Worm (Caenorhabditis elegans): ENCODE results near the gene C25E10.11.

C25E10.11 gene

ce11 chrV:9095613-9096317, 37.2 kb upstream of the C25E10.11 start, which contains the start of gene F21C10.10:
TSS of gene F21C10.10 (plus strand) at chrV:9096267.
- TF ChIP-seq mxl-1 (tag; optimal IDR thresholded peaks at IDR 0.05) (no peak), hlh-26 (GFP tag; conservative IDR thresholded peaks at IDR 0.05) (no peak), ztf-6 (GFP tag; IDR thresholded peaks at IDR 0.05) (peak; percentile 38; the same call in 1 of the 2 replicates), dpl-1 (GFP tag; optimal IDR thresholded peaks at IDR 0.05) (no peak), madf-10 (tag; optimal IDR thresholded peaks at IDR 0.05) (peak; percentile 72), Y95B8A.8 (GFP tag; IDR thresholded peaks at IDR 0.05) (no peak), mes-4 (tag; optimal IDR thresholded peaks at IDR 0.05) (no peak), rec-8 (tag; optimal IDR thresholded peaks at IDR 0.05) (no peak), tlf-1 (GFP tag; optimal IDR thresholded peaks at IDR 0.05) (peak; percentile 34), athp-1 (tag; optimal IDR thresholded peaks at IDR 0.05) (no peak), F52B5.7 (tag; optimal IDR thresholded peaks at IDR 0.05) (no peak), hmg-20 (GFP tag; IDR thresholded peaks at IDR 0.05) (no peak), tbx-9 (tag; optimal IDR thresholded peaks at IDR 0.05; ENCODE audit: borderline replicate concordance) (no peak), chd-7 (tag; optimal IDR thresholded peaks at IDR 0.05) (peak; percentile 69), Y67H2A.10 (GFP tag; conservative IDR thresholded peaks at IDR 0.05) (no peak), D2030.7 (GFP tag; IDR thresholded peaks at IDR 0.05) (no peak), Y53F4B.3 (GFP tag; IDR thresholded peaks at IDR 0.05) (no peak), lin-35 (GFP tag; optimal IDR thresholded peaks at IDR 0.05) (peak in 1 of 3 experiments; percentile 0), xnd-1 (tag; optimal IDR thresholded peaks at IDR 0.05) (no peak), madf-6 (GFP tag; IDR thresholded peaks at IDR 0.05) (no peak), cebp-2 (GFP tag; IDR thresholded peaks at IDR 0.05) (no peak), Y79H2A.3 (GFP tag; conservative IDR thresholded peaks at IDR 0.05) (no peak), ceh-27 (GFP tag; optimal IDR thresholded peaks at IDR 0.05) (peak; percentile 80), hmg-1.2 (GFP tag; IDR thresholded peaks at IDR 0.05) (peak; percentile 90), ceh-91 (GFP tag; IDR thresholded peaks at IDR 0.05) (no peak), F33H1.4 (GFP tag; IDR thresholded peaks at IDR 0.05) (no peak), aptf-3 (GFP tag; IDR thresholded peaks at IDR 0.05) (no peak), ztf-3 (GFP tag; optimal IDR thresholded peaks at IDR 0.05) (no peak), K11D2.4 (GFP tag; IDR thresholded peaks at IDR 0.05) (peak; percentile 80), ztf-22 (GFP tag; optimal IDR thresholded peaks at IDR 0.05) (peak; percentile 60), him-1 (tag; optimal IDR thresholded peaks at IDR 0.05) (no peak), C17E4.6 (GFP tag; IDR thresholded peaks at IDR 0.05) (no peak), B0261.1 (tag; optimal IDR thresholded peaks at IDR 0.05) (no peak), nfyb-1 (GFP tag; IDR thresholded peaks at IDR 0.05) (peak; percentile 75), snpc-4 (GFP tag; optimal IDR thresholded peaks at IDR 0.05) (no peak), snpc-4 (tag; optimal IDR thresholded peaks at IDR 0.05) (peak in 2 of 4 experiments; percentile 22 to 48), madf-8 (GFP tag; conservative IDR thresholded peaks at IDR 0.05) (no peak), ceh-58 (GFP tag; IDR thresholded peaks at IDR 0.05) (no peak), ama-1 (optimal IDR thresholded peaks at IDR 0.05) (peak; percentile 59), ama-1 (GFP tag; optimal IDR thresholded peaks at IDR 0.05) (no peak), rcor-1 (GFP tag; IDR thresholded peaks at IDR 0.05) (no peak), cebp-1 (GFP tag; IDR thresholded peaks at IDR 0.05) (no peak), cebp-1 (tag; optimal IDR thresholded peaks at IDR 0.05) (peak; percentile 81), hsf-1 (GFP tag; IDR thresholded peaks at IDR 0.05) (peak; percentile 62; the same call in 1 of the 2 replicates), let-607 (tag; optimal IDR thresholded peaks at IDR 0.05) (peak; percentile 18 to 50), B0336.3 (GFP tag; IDR thresholded peaks at IDR 0.05) (peak; percentile 59; the same call in 1 of the 2 replicates), ceh-40 (GFP tag; IDR thresholded peaks at IDR 0.05) (no peak), F57C9.4 (tag; optimal IDR thresholded peaks at IDR 0.05) (no peak), ztf-26 (tag; optimal IDR thresholded peaks at IDR 0.05) (peak; percentile 87)
